Worm (Caenorhabditis elegans) whole organism, L2 larva: Measurements from ENCODE around the gene C25E10.7.

Source experiments
- F13H6.1 ChIP-seq: sonication (generic microtip); optimal IDR thresholded peaks from 2 replicates; lab custom pipeline; 2016; ENCODE audit warnings: missing genetic modification characterization, missing compliant biosample characterization
- ceh-16 ChIP-seq: fragments of 150-350 bp; optimal IDR thresholded peaks from 2 replicates; lab custom pipeline; 2014; ENCODE audit warnings: missing biosample characterization, missing genetic modification characterization
- egl-27 ChIP-seq: sonication (generic microtip); optimal IDR thresholded peaks from 3 replicates; lab custom pipeline; 2017; ENCODE audit warnings: missing biosample characterization, missing genetic modification reagents, missing genetic modification characterization
- mdl-1 ChIP-seq, 2 experiments: fragments of 150-350 bp in 1 of 2; sonication (generic microtip) in 1 of 2; optimal IDR thresholded peaks; 2 replicates each; lab custom pipeline; 2017; ENCODE audit warnings: missing biosample characterization in 2 of 2, missing genetic modification characterization in 2 of 2
- nhr-11 ChIP-seq: fragments of 150-350 bp; optimal IDR thresholded peaks from 2 replicates; lab custom pipeline; 2014; ENCODE audit warnings: missing biosample characterization, missing genetic modification characterization
- nhr-12 ChIP-seq: fragments of 150-350 bp; optimal IDR thresholded peaks from 2 replicates; lab custom pipeline; 2014; ENCODE audit warnings: missing biosample characterization, missing genetic modification characterization
- nhr-237 ChIP-seq: fragments of 150-350 bp; optimal IDR thresholded peaks from 2 replicates; lab custom pipeline; 2014; ENCODE audit warnings: missing biosample characterization, missing genetic modification characterization
- nhr-77 ChIP-seq: fragments of 150-350 bp; optimal IDR thresholded peaks from 2 replicates; lab custom pipeline; 2014; ENCODE audit warnings: missing biosample characterization, missing genetic modification characterization
- skn-1 ChIP-seq: sonication (generic microtip); optimal IDR thresholded peaks from 2 replicates; lab custom pipeline; 2017; ENCODE audit warnings: missing biosample characterization, missing genetic modification characterization
- snpc-4 ChIP-seq: fragments of 150-350 bp; optimal IDR thresholded peaks from 2 replicates; lab custom pipeline; 2014; ENCODE audit warnings: missing biosample characterization, missing genetic modification characterization
- unc-39 ChIP-seq: fragments of 150-350 bp; optimal IDR thresholded peaks from 2 replicates; lab custom pipeline; 2014; ENCODE audit warnings: missing biosample characterization, missing genetic modification characterization
- unc-55 ChIP-seq: fragments of 150-350 bp; sonication (generic microtip); optimal IDR thresholded peaks from 3 replicates; lab custom pipeline; 2014; ENCODE audit warnings: missing biosample characterization, missing genetic modification reagents, missing genetic modification characterization
- zag-1 ChIP-seq: fragments of 150-350 bp; optimal IDR thresholded peaks from 2 replicates; lab custom pipeline; 2014; ENCODE audit warnings: missing biosample characterization, missing genetic modification characterization
- ztf-11 ChIP-seq: sonication (generic microtip); optimal IDR thresholded peaks from 2 replicates; lab custom pipeline; 2017; ENCODE audit warnings: missing biosample characterization, missing genetic modification characterization

- no peak for TF ChIP-seq ceh-16 (tag; lab: Kevin White, UChicago)
- no peak for TF ChIP-seq nhr-77
- no peak for TF ChIP-seq nhr-12 (tag; lab: Kevin White, UChicago)
- no peak for TF ChIP-seq mdl-1 (tag; optimal IDR thresholded peaks at IDR 0.05; lab: Kevin White, UChicago)
- TF ChIP-seq nhr-237 (tag; lab: Kevin White, UChicago): no peak
- no peak for TF ChIP-seq unc-55
- no peak for TF ChIP-seq skn-1 (tag; lab: Kevin White, UChicago)
- no peak for TF ChIP-seq unc-39 (tag; lab: Kevin White, UChicago)
- TF ChIP-seq egl-27 (tag; lab: Kevin White, UChicago): no peak
- TF ChIP-seq snpc-4 (tag; lab: Kevin White, UChicago): no peak
- TF ChIP-seq F13H6.1: no peak
- TF ChIP-seq zag-1: no peak
- no peak for TF ChIP-seq nhr-11 (tag; lab: Kevin White, UChicago)
- no peak for TF ChIP-seq ztf-11
Observed at ce11 chrV:9044871-9045270, 6.1 kb downstream of the C25E10.7 start, which contains the start of gene nhr-30.
